Worm (Caenorhabditis elegans): ENCODE data around the gene F55A4.3.
A peak's percentile ranks its signal among the peaks of the same experiment; 100 is the strongest.

Gene F55A4.3

ce11 chrX:977958-978686 is 46.8 kb downstream of the F55A4.3 start, which contains the start of gene abhd-3.2:
TSS of gene abhd-3.2 (minus strand) at chrX:978008.
- no peak for TF ChIP-seq ceh-30 (tag; optimal IDR thresholded peaks at IDR 0.05)
- peak; percentile 95 for TF ChIP-seq elt-2 (tag; optimal IDR thresholded peaks at IDR 0.05)

- TF ChIP-seq C08G9.2 (tag; optimal IDR thresholded peaks at IDR 0.05) (no peak), ceh-19 (GFP tag; optimal IDR thresholded peaks at IDR 0.05) (no peak), ceh-6 (GFP tag; optimal IDR thresholded peaks at IDR 0.05) (no peak), unc-55 (GFP tag; optimal IDR thresholded peaks at IDR 0.05) (no peak), nhr-232 (tag; optimal IDR thresholded peaks at IDR 0.05) (no peak), elt-2 (tag; optimal IDR thresholded peaks at IDR 0.05) (no peak), ceh-22 (tag; optimal IDR thresholded peaks at IDR 0.05) (no peak), unc-86 (tag; optimal IDR thresholded peaks at IDR 0.05) (no peak), ahr-1 (tag; optimal IDR thresholded peaks at IDR 0.05) (no peak)
These were observed 49.7 kb downstream of the F55A4.3 start for ce11 chrX:975236-975535.

ce11 chrX:974499-975235 is 50.2 kb downstream of the F55A4.3 start, which contains the start of gene vps-45:
TSS of gene vps-45 (minus strand) at chrX:974848.
- no peak for TF ChIP-seq elt-4 (tag; optimal IDR thresholded peaks at IDR 0.05)
- TF ChIP-seq tbx-2 (tag; optimal IDR thresholded peaks at IDR 0.05), result peak; percentile 20
- no peak for TF ChIP-seq ceh-24 (tag; optimal IDR thresholded peaks at IDR 0.05)
- peak; percentile 15 for TF ChIP-seq ets-4 (tag; optimal IDR thresholded peaks at IDR 0.05)
- TF ChIP-seq ceh-48 (tag; optimal IDR thresholded peaks at IDR 0.05), result peak; percentile 80
- no peak for TF ChIP-seq fkh-6 (tag; optimal IDR thresholded peaks at IDR 0.05)
- no peak for TF ChIP-seq syd-9 (tag; optimal IDR thresholded peaks at IDR 0.05)
- TF ChIP-seq ref-2 (tag; optimal IDR thresholded peaks at IDR 0.05), result peak; percentile 56
- TF ChIP-seq ceh-18 (tag; optimal IDR thresholded peaks at IDR 0.05), result peak; percentile 14
- TF ChIP-seq C08G9.2 (tag; optimal IDR thresholded peaks at IDR 0.05), result no peak
- no peak for TF ChIP-seq lim-6 (tag; optimal IDR thresholded peaks at IDR 0.05)
- TF ChIP-seq ceh-45 (GFP tag; IDR thresholded peaks at IDR 0.05), result no peak
- TF ChIP-seq sdc-2 (tag; optimal IDR thresholded peaks at IDR 0.05), result peak; percentile 35
- TF ChIP-seq ceh-31 (tag; optimal IDR thresholded peaks at IDR 0.05), result peak; percentile 69
- no peak for TF ChIP-seq Y22D7AL.16 (tag; optimal IDR thresholded peaks at IDR 0.05)
- TF ChIP-seq ahr-1 (tag; optimal IDR thresholded peaks at IDR 0.05), result no peak
- TF ChIP-seq unc-42 (tag; optimal IDR thresholded peaks at IDR 0.05), result peak; percentile 15
- TF ChIP-seq nfya-1 (tag; optimal IDR thresholded peaks at IDR 0.05), result peak; percentile 46
- TF ChIP-seq unc-55 (GFP tag; optimal IDR thresholded peaks at IDR 0.05), result no peak
- TF ChIP-seq hlh-8 (tag; optimal IDR thresholded peaks at IDR 0.05), result peak; percentile 24
- no peak for TF ChIP-seq pros-1 (tag; optimal IDR thresholded peaks at IDR 0.05)
